Worm (Caenorhabditis elegans) whole organism, L3 larva: Measurements from ENCODE around the gene F35D11.4.

Experiments
- R02D3.7 ChIP-seq: fragments of 150-350 bp; optimal IDR thresholded peaks from 2 replicates; lab custom pipeline; 2014; ENCODE audit warnings: missing biosample characterization, missing genetic modification characterization
- ZK546.5 ChIP-seq: sonication (generic microtip); optimal IDR thresholded peaks from 2 replicates; lab custom pipeline; 2017; ENCODE audit warnings: missing biosample characterization, missing genetic modification characterization
- aly-2 ChIP-seq: fragments of 150-350 bp; optimal IDR thresholded peaks from 2 replicates; lab custom pipeline; 2014; ENCODE audit warnings: missing biosample characterization, missing genetic modification characterization
- ama-1 ChIP-seq: fragments of 150-350 bp; optimal IDR thresholded peaks from 2 replicates; lab custom pipeline; 2018
- ceh-82 ChIP-seq: fragments of 150-350 bp; optimal IDR thresholded peaks from 2 replicates; lab custom pipeline; 2014; ENCODE audit warnings: missing biosample characterization, missing genetic modification characterization
- ceh-9 ChIP-seq: sonication (generic microtip); optimal IDR thresholded peaks from 2 replicates; lab custom pipeline; 2018; ENCODE audit warnings: missing biosample characterization, missing genetic modification characterization
- daf-12 ChIP-seq: fragments of 150-350 bp; optimal IDR thresholded peaks from 2 replicates; lab custom pipeline; 2014; ENCODE audit warnings: missing biosample characterization, missing genetic modification reagents, missing genetic modification characterization
- elt-1 ChIP-seq: fragments of 150-350 bp; optimal IDR thresholded peaks from 2 replicates; lab custom pipeline; 2014; ENCODE audit warnings: missing biosample characterization, missing genetic modification characterization
- elt-2 ChIP-seq: sonication (generic microtip); optimal IDR thresholded peaks from 2 replicates; lab custom pipeline; 2016; ENCODE audit warnings: missing genetic modification reagents, mild to moderate bottlenecking, missing genetic modification characterization, missing compliant biosample characterization
- elt-3 ChIP-seq, 3 experiments: fragments of 150-350 bp in 1 of 3; sonication (generic microtip) in 2 of 3; optimal IDR thresholded peaks; 2 replicates in 2 of 3; 4 replicates in 1 of 3; lab custom pipeline; 2014 to 2017; ENCODE audit warnings: missing biosample characterization in 3 of 3, missing genetic modification characterization in 3 of 3
- eor-1 ChIP-seq, 2 experiments: fragments of 150-350 bp; optimal IDR thresholded peaks; 2 replicates each; lab custom pipeline; 2014 to 2018; ENCODE audit warnings: missing biosample characterization in 2 of 2, missing genetic modification characterization in 2 of 2
- fkh-10 ChIP-seq: sonication (generic microtip); optimal IDR thresholded peaks from 2 replicates; lab custom pipeline; 2017; ENCODE audit warnings: missing biosample characterization, missing genetic modification reagents, missing genetic modification characterization
- fos-1 ChIP-seq: fragments of 150-350 bp; optimal IDR thresholded peaks from 2 replicates; lab custom pipeline; 2014; ENCODE audit warnings: missing biosample characterization, missing genetic modification characterization
- hmg-11 ChIP-seq: sonication (generic microtip); optimal IDR thresholded peaks from 2 replicates; lab custom pipeline; 2016; ENCODE audit warnings: missing genetic modification characterization, missing compliant biosample characterization
- jun-1 ChIP-seq: fragments of 150-350 bp; optimal IDR thresholded peaks from 2 replicates; lab custom pipeline; 2014; ENCODE audit warnings: missing biosample characterization, missing genetic modification reagents, missing genetic modification characterization
- lin-15B ChIP-seq: fragments of 150-350 bp; optimal IDR thresholded peaks from 2 replicates; lab custom pipeline; 2014; ENCODE audit warnings: missing biosample characterization, missing genetic modification characterization
- lin-39 ChIP-seq: fragments of 150-350 bp; optimal IDR thresholded peaks from 2 replicates; lab custom pipeline; 2018; ENCODE audit warnings: missing biosample characterization, missing genetic modification reagents, missing genetic modification characterization
- lsy-12 ChIP-seq: sonication (generic microtip); optimal IDR thresholded peaks from 2 replicates; lab custom pipeline; 2016; ENCODE audit warnings: mild to moderate bottlenecking, missing genetic modification characterization, missing compliant biosample characterization
- mdl-1 ChIP-seq: fragments of 150-350 bp; optimal IDR thresholded peaks from 2 replicates; lab custom pipeline; 2014; ENCODE audit warnings: missing biosample characterization, missing genetic modification characterization
- nfya-1 ChIP-seq: sonication (generic microtip); optimal IDR thresholded peaks from 2 replicates; lab custom pipeline; 2017; ENCODE audit warnings: missing genetic modification characterization, mild to moderate bottlenecking, missing compliant biosample characterization, antibody characterized with exemption, moderate library complexity; ENCODE audit not compliant: insufficient read depth
- nhr-11 ChIP-seq: fragments of 150-350 bp; optimal IDR thresholded peaks from 2 replicates; lab custom pipeline; 2014; ENCODE audit warnings: missing biosample characterization, missing genetic modification characterization
- nhr-12 ChIP-seq: fragments of 150-350 bp; optimal IDR thresholded peaks from 2 replicates; lab custom pipeline; 2014; ENCODE audit warnings: missing biosample characterization, missing genetic modification characterization
- nhr-23 ChIP-seq: fragments of 150-350 bp; optimal IDR thresholded peaks from 2 replicates; lab custom pipeline; 2014; ENCODE audit warnings: missing biosample characterization, missing genetic modification reagents, missing genetic modification characterization
- nhr-237 ChIP-seq: fragments of 150-350 bp; optimal IDR thresholded peaks from 2 replicates; lab custom pipeline; 2014; ENCODE audit warnings: missing biosample characterization, missing genetic modification characterization
- nhr-25 ChIP-seq: sonication (generic microtip); optimal IDR thresholded peaks from 2 replicates; lab custom pipeline; 2017; ENCODE audit warnings: missing biosample characterization, missing genetic modification characterization
- nhr-28 ChIP-seq: fragments of 150-350 bp; optimal IDR thresholded peaks from 2 replicates; lab custom pipeline; 2014; ENCODE audit warnings: missing biosample characterization, missing genetic modification characterization
- nhr-67 ChIP-seq: fragments of 150-350 bp; optimal IDR thresholded peaks from 2 replicates; lab custom pipeline; 2014; ENCODE audit warnings: missing biosample characterization, missing genetic modification characterization
- nhr-76 ChIP-seq: fragments of 150-350 bp; sonication (generic microtip); optimal IDR thresholded peaks from 5 replicates; lab custom pipeline; 2014; ENCODE audit warnings: missing biosample characterization, missing genetic modification characterization
- nhr-77 ChIP-seq: fragments of 150-350 bp; optimal IDR thresholded peaks from 2 replicates; lab custom pipeline; 2014; ENCODE audit warnings: missing biosample characterization, missing genetic modification characterization
- pha-4 ChIP-seq: fragments of 150-350 bp; optimal IDR thresholded peaks from 2 replicates; lab custom pipeline; 2014; ENCODE audit warnings: missing biosample characterization, missing genetic modification reagents, missing genetic modification characterization
- sea-2 ChIP-seq: fragments of 150-350 bp; sonication (generic microtip); optimal IDR thresholded peaks from 4 replicates; lab custom pipeline; 2014; ENCODE audit warnings: missing biosample characterization, missing genetic modification reagents, missing genetic modification characterization
- skn-1 ChIP-seq: fragments of 150-350 bp; optimal IDR thresholded peaks from 2 replicates; lab custom pipeline; 2014; ENCODE audit warnings: missing biosample characterization, missing genetic modification characterization
- tbx-2 ChIP-seq: sonication (generic microtip); optimal IDR thresholded peaks from 2 replicates; lab custom pipeline; 2016; ENCODE audit warnings: mild to moderate bottlenecking, missing genetic modification characterization, missing compliant biosample characterization
- unc-39 ChIP-seq: sonication (generic microtip); optimal IDR thresholded peaks from 4 replicates; lab custom pipeline; 2017; ENCODE audit warnings: missing biosample characterization, missing genetic modification characterization
- unc-62 ChIP-seq: fragments of 150-350 bp; sonication (generic microtip); optimal IDR thresholded peaks from 4 replicates; lab custom pipeline; 2014; ENCODE audit warnings: missing biosample characterization, missing genetic modification reagents, missing genetic modification characterization
- zag-1 ChIP-seq: fragments of 150-350 bp; optimal IDR thresholded peaks from 2 replicates; lab custom pipeline; 2014; ENCODE audit warnings: missing biosample characterization, missing genetic modification characterization
- ztf-11 ChIP-seq: fragments of 150-350 bp; optimal IDR thresholded peaks from 2 replicates; lab custom pipeline; 2014; ENCODE audit warnings: missing biosample characterization, missing genetic modification characterization
- ztf-4 ChIP-seq: fragments of 150-350 bp; optimal IDR thresholded peaks from 2 replicates; lab custom pipeline; 2014; ENCODE audit warnings: missing biosample characterization, missing genetic modification characterization

F35D11.4 gene

ce11 chrII:4571868-4572267, 31.4 kb upstream of the F35D11.4 start, which contains the start of gene vab-1:
Gene vab-1 (plus strand): TSS chrII:4572000.
- no peak for TF ChIP-seq nhr-67 (tag; lab: Kevin White, UChicago)
- TF ChIP-seq fos-1 (tag; lab: Kevin White, UChicago): no peak
- TF ChIP-seq lsy-12 (tag; lab: Kevin White, UChicago): no peak
- no peak for TF ChIP-seq skn-1
- TF ChIP-seq nhr-11 (tag; lab: Kevin White, UChicago): no peak
- TF ChIP-seq unc-39 (tag; lab: Kevin White, UChicago): no peak
- no peak for TF ChIP-seq lin-15B (tag; lab: Kevin White, UChicago)
- TF ChIP-seq nhr-237 (tag; lab: Kevin White, UChicago): no peak
- no peak for TF ChIP-seq nhr-23 (tag; lab: Kevin White, UChicago)
- no peak for TF ChIP-seq nhr-12 (tag; lab: Kevin White, UChicago)
- TF ChIP-seq elt-2 (tag; lab: Kevin White, UChicago): no peak
- no peak for TF ChIP-seq fkh-10 (GFP tag; lab: Kevin White, UChicago)
- TF ChIP-seq zag-1 (tag; lab: Kevin White, UChicago): no peak
- no peak for TF ChIP-seq unc-62 (GFP tag; lab: Kevin White, UChicago)
- TF ChIP-seq ZK546.5 (tag; lab: Kevin White, UChicago): no peak
- TF ChIP-seq aly-2 (tag; lab: Kevin White, UChicago): no peak

- no peak for TF ChIP-seq fos-1 (tag; lab: Kevin White, UChicago)
- no peak for TF ChIP-seq sea-2 (GFP tag; lab: Kevin White, UChicago)
- no peak for TF ChIP-seq ama-1
- no peak for TF ChIP-seq lin-15B (tag; lab: Kevin White, UChicago)
- no peak for TF ChIP-seq unc-39 (tag; lab: Kevin White, UChicago)
- TF ChIP-seq R02D3.7 (tag; lab: Kevin White, UChicago): no peak
- no peak for TF ChIP-seq hmg-11
- no peak for TF ChIP-seq ceh-82 (tag; lab: Kevin White, UChicago)
- TF ChIP-seq mdl-1 (tag; lab: Kevin White, UChicago): no peak
- TF ChIP-seq tbx-2 (tag; lab: Kevin White, UChicago): no peak
- TF ChIP-seq nhr-11 (tag; lab: Kevin White, UChicago): no peak
- TF ChIP-seq lsy-12 (tag; lab: Kevin White, UChicago): no peak
- TF ChIP-seq lin-39 (tag; lab: Kevin White, UChicago): no peak
- no peak for TF ChIP-seq elt-1 (tag; lab: Kevin White, UChicago)
- TF ChIP-seq pha-4 (tag; lab: Kevin White, UChicago): no peak
- TF ChIP-seq aly-2 (tag; lab: Kevin White, UChicago): no peak
- TF ChIP-seq nhr-28 (tag; lab: Kevin White, UChicago): no peak
- no peak for TF ChIP-seq nhr-237 (tag; lab: Kevin White, UChicago)
- TF ChIP-seq nhr-12 (tag; lab: Kevin White, UChicago): no peak
- TF ChIP-seq elt-3 (tag; optimal IDR thresholded peaks at IDR 0.05; lab: Kevin White, UChicago): no peak
These were observed 30.6 kb upstream of the F35D11.4 start for ce11 chrII:4572579-4572978.

- no peak for TF ChIP-seq ztf-11
- peak; percentile 79 for TF ChIP-seq elt-1 (tag; lab: Kevin White, UChicago)
- peak; percentile 4 for TF ChIP-seq nhr-25 (tag; lab: Kevin White, UChicago)
These were observed 30.1 kb upstream of the F35D11.4 start for ce11 chrII:4573084-4573483.

- TF ChIP-seq ztf-4 (tag; lab: Kevin White, UChicago): no peak
- TF ChIP-seq sea-2 (GFP tag; lab: Kevin White, UChicago): no peak
- TF ChIP-seq R02D3.7 (tag; lab: Kevin White, UChicago): no peak
- TF ChIP-seq ceh-9: no peak
- no peak for TF ChIP-seq pha-4 (tag; lab: Kevin White, UChicago)
- no peak for TF ChIP-seq nhr-77 (tag; lab: Kevin White, UChicago)
- no peak for TF ChIP-seq ztf-11
- no peak for TF ChIP-seq nhr-28 (tag; lab: Kevin White, UChicago)
- TF ChIP-seq daf-12 (tag; lab: Kevin White, UChicago): no peak
- TF ChIP-seq fos-1 (tag; lab: Kevin White, UChicago): no peak
- no peak for TF ChIP-seq elt-3 (tag; optimal IDR thresholded peaks at IDR 0.05; lab: Kevin White, UChicago)
- no peak for TF ChIP-seq jun-1 (tag; lab: Kevin White, UChicago)
- TF ChIP-seq hmg-11: no peak
- no peak for TF ChIP-seq nhr-12 (tag; lab: Kevin White, UChicago)
- TF ChIP-seq nfya-1 (tag; lab: Kevin White, UChicago): no peak
- no peak for TF ChIP-seq eor-1 (tag; optimal IDR thresholded peaks at IDR 0.05; lab: Kevin White, UChicago)
- TF ChIP-seq ceh-82 (tag; lab: Kevin White, UChicago): no peak
- no peak for TF ChIP-seq lin-15B (tag; lab: Kevin White, UChicago)
- TF ChIP-seq tbx-2 (tag; lab: Kevin White, UChicago): no peak
- no peak for TF ChIP-seq nhr-76 (tag; lab: Kevin White, UChicago)
These were observed 28.6 kb upstream of the F35D11.4 start for ce11 chrII:4574658-4575057.
